Worm (Caenorhabditis elegans) whole organism, late embryonic: Measurements from ENCODE around the gene srlf-36.
"Not testable (repeated sequence)": the region's sequence is repeated elsewhere in the genome, so short reads cannot be mapped to it uniquely, and the experiment has no call there.

ENCODE experiments used
- C38D4.7 ChIP-seq: fragments of 200-800 bp; sonication (Bioruptor generic); optimal IDR thresholded peaks from 2 replicates; lab custom pipeline; 2018; ENCODE audit warnings: mild to moderate bottlenecking, missing genetic modification characterization, moderate library complexity, missing compliant biosample characterization
- Y22D7AL.16 ChIP-seq: sonication (generic microtip); optimal IDR thresholded peaks from 2 replicates; lab custom pipeline; 2016; ENCODE audit warnings: missing genetic modification characterization, missing compliant biosample characterization
- ama-1 ChIP-seq: fragments of 150-350 bp; optimal IDR thresholded peaks from 2 replicates; lab custom pipeline; 2014
- ceh-14 ChIP-seq: sonication (generic microtip); optimal IDR thresholded peaks from 2 replicates; lab custom pipeline; 2016; ENCODE audit warnings: missing genotype, missing genetic modification characterization, missing compliant biosample characterization
- ceh-18 ChIP-seq: sonication (generic microtip); optimal IDR thresholded peaks from 2 replicates; lab custom pipeline; 2016; ENCODE audit warnings: missing genetic modification characterization, missing compliant biosample characterization
- ceh-2 ChIP-seq: sonication (generic microtip); optimal IDR thresholded peaks from 2 replicates; lab custom pipeline; 2016; ENCODE audit warnings: missing genotype, missing genetic modification characterization, missing compliant biosample characterization
- ceh-24 ChIP-seq: sonication (generic microtip); optimal IDR thresholded peaks from 2 replicates; lab custom pipeline; 2016; ENCODE audit warnings: mild to moderate bottlenecking, missing genetic modification characterization, missing compliant biosample characterization
- ceh-30 ChIP-seq: fragments of 150-350 bp; optimal IDR thresholded peaks from 2 replicates; lab custom pipeline; 2014; ENCODE audit warnings: missing biosample characterization, missing genetic modification characterization
- ceh-6 ChIP-seq: fragments of 200-800 bp; sonication (Bioruptor generic); optimal IDR thresholded peaks from 2 replicates; lab custom pipeline; 2018; ENCODE audit warnings: mild to moderate bottlenecking, missing genetic modification characterization, missing compliant biosample characterization
- ceh-9 ChIP-seq: sonication (generic microtip); optimal IDR thresholded peaks from 2 replicates; lab custom pipeline; 2016; ENCODE audit warnings: mild to moderate bottlenecking, missing genetic modification characterization, inconsistent platforms, missing compliant biosample characterization
- che-1 ChIP-seq: sonication (generic microtip); optimal IDR thresholded peaks from 2 replicates; lab custom pipeline; 2016; ENCODE audit warnings: mild to moderate bottlenecking, missing genetic modification characterization, missing compliant biosample characterization
- elt-2 ChIP-seq: sonication (generic microtip); optimal IDR thresholded peaks from 2 replicates; lab custom pipeline; 2016; ENCODE audit warnings: missing genetic modification reagents, missing genetic modification characterization, missing compliant biosample characterization
- elt-4 ChIP-seq: sonication (generic microtip); optimal IDR thresholded peaks from 2 replicates; lab custom pipeline; 2016; ENCODE audit warnings: missing genetic modification characterization, missing compliant biosample characterization
- ets-4 ChIP-seq: sonication (generic microtip); optimal IDR thresholded peaks from 2 replicates; lab custom pipeline; 2016; ENCODE audit warnings: missing genetic modification characterization, missing compliant biosample characterization
- hlh-13 ChIP-seq: fragments of 200-800 bp; sonication (Bioruptor generic); optimal IDR thresholded peaks from 2 replicates; lab custom pipeline; 2018; ENCODE audit warnings: mild to moderate bottlenecking, missing genetic modification characterization, missing compliant biosample characterization
- mec-3 ChIP-seq: sonication (generic microtip); optimal IDR thresholded peaks from 2 replicates; lab custom pipeline; 2016; ENCODE audit warnings: borderline replicate concordance, missing genetic modification characterization, missing compliant biosample characterization
- nfya-1 ChIP-seq: sonication (generic microtip); optimal IDR thresholded peaks from 2 replicates; lab custom pipeline; 2017; ENCODE audit warnings: missing genetic modification characterization, mild to moderate bottlenecking, missing compliant biosample characterization, antibody characterized with exemption, moderate library complexity
- nhr-11 ChIP-seq: fragments of 150-350 bp; optimal IDR thresholded peaks from 2 replicates; lab custom pipeline; 2014; ENCODE audit warnings: missing biosample characterization, missing genetic modification characterization
- pag-3 ChIP-seq: sonication (generic microtip); optimal IDR thresholded peaks from 2 replicates; lab custom pipeline; 2016; ENCODE audit warnings: missing compliant biosample characterization, missing genetic modification characterization, borderline replicate concordance
- pha-2 ChIP-seq: sonication (generic microtip); optimal IDR thresholded peaks from 2 replicates; lab custom pipeline; 2017; ENCODE audit warnings: mild to moderate bottlenecking, missing genetic modification characterization, missing compliant biosample characterization
- pha-4 ChIP-seq: fragments of 150-350 bp; optimal IDR thresholded peaks from 2 replicates; lab custom pipeline; 2018; ENCODE audit warnings: missing biosample characterization, missing genetic modification reagents, missing genetic modification characterization
- pqm-1 ChIP-seq: sonication (generic microtip); optimal IDR thresholded peaks from 2 replicates; lab custom pipeline; 2016; ENCODE audit warnings: missing genetic modification characterization, missing compliant biosample characterization
- pros-1 ChIP-seq: fragments of 150-350 bp; optimal IDR thresholded peaks from 2 replicates; lab custom pipeline; 2014; ENCODE audit warnings: missing biosample characterization, missing genetic modification reagents, missing genetic modification characterization
- rnt-1 ChIP-seq: sonication (generic microtip); optimal IDR thresholded peaks from 2 replicates; lab custom pipeline; 2016; ENCODE audit warnings: missing genetic modification characterization, missing compliant biosample characterization
- sdc-2 ChIP-seq: sonication (generic microtip); optimal IDR thresholded peaks from 2 replicates; lab custom pipeline; 2016; ENCODE audit warnings: missing genotype, missing genetic modification characterization, missing compliant biosample characterization
- sox-2 ChIP-seq: fragments of 200-800 bp; sonication (Bioruptor generic); IDR thresholded peaks from 2 replicates; pipeline ENCODE4 v1.3.6; 2022; ENCODE audit warnings: missing genetic modification reagents, missing genetic modification characterization, missing compliant biosample characterization
- syd-9 ChIP-seq: sonication (generic microtip); optimal IDR thresholded peaks from 2 replicates; lab custom pipeline; 2016; ENCODE audit warnings: mild to moderate bottlenecking, missing genetic modification characterization, moderate library complexity, missing compliant biosample characterization
- tbx-2 ChIP-seq: sonication (generic microtip); optimal IDR thresholded peaks from 2 replicates; lab custom pipeline; 2016; ENCODE audit warnings: missing genetic modification characterization, missing compliant biosample characterization
- tbx-7 ChIP-seq: sonication (generic microtip); optimal IDR thresholded peaks from 2 replicates; lab custom pipeline; 2016; ENCODE audit warnings: missing genotype, missing genetic modification characterization, missing compliant biosample characterization
- ttx-3 ChIP-seq: sonication (generic microtip); optimal IDR thresholded peaks from 2 replicates; lab custom pipeline; 2016; ENCODE audit warnings: missing genetic modification reagents, missing genetic modification characterization, missing compliant biosample characterization
- unc-3 ChIP-seq, 2 experiments: fragments of 200-800 bp in 1 of 2; sonication (Bioruptor generic) in 1 of 2; sonication (generic microtip) in 1 of 2; conservative IDR thresholded peaks in 1 of 2; optimal IDR thresholded peaks in 1 of 2; 2 replicates each; pipeline versions ENCODE4 v1.3.6 to Lab custom; 2016 to 2022; ENCODE audit warnings: missing compliant biosample characterization in 2 of 2, missing genetic modification characterization in 2 of 2, missing genetic modification reagents in 1 of 2
- unc-42 ChIP-seq: sonication (generic microtip); optimal IDR thresholded peaks from 2 replicates; lab custom pipeline; 2016; ENCODE audit warnings: missing genotype, missing genetic modification characterization, missing compliant biosample characterization
- zip-5 ChIP-seq: sonication (generic microtip); optimal IDR thresholded peaks from 2 replicates; lab custom pipeline; 2016; ENCODE audit warnings: missing genetic modification characterization, missing compliant biosample characterization
- ztf-16 ChIP-seq: sonication (generic microtip); optimal IDR thresholded peaks from 2 replicates; lab custom pipeline; 2017; ENCODE audit warnings: missing genetic modification characterization, missing compliant biosample characterization

Gene srlf-36

DNA sequence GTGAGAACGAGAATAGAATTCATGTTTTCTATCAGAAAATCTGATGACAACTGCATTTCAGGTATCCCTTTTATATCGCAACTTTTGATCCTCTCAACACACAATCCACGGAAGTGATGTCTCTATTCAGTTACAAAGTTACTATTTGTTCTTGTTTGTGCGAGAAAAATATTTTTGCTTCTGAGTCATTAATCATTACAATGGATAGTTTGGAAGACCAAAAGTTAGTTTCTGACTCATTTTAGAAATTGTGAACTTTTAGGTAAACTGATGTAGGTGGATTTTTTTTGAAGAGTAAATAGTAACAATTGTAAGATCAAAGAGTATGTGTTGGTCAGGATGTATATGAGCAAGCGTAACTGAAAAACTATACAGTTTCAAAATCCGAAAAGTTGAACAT is at the start of gene srlf-36:
Gene srlf-36 (minus strand): TSS at position 101 of the 400 bp plus-strand sequence.
- no peak for TF ChIP-seq pag-3 (tag; lab: Kevin White, UChicago)
- TF ChIP-seq ttx-3 (tag; lab: Kevin White, UChicago) = no peak
- no peak for TF ChIP-seq tbx-7 (tag; lab: Kevin White, UChicago)
- no peak for TF ChIP-seq pros-1 (tag; lab: Kevin White, UChicago)
- TF ChIP-seq pqm-1 = no peak
- TF ChIP-seq ceh-24 (tag; lab: Kevin White, UChicago) = no peak
- no peak for TF ChIP-seq ceh-18 (tag; lab: Kevin White, UChicago)
- no peak for TF ChIP-seq pha-2 (tag; lab: Kevin White, UChicago)
- TF ChIP-seq ets-4 (tag; lab: Kevin White, UChicago) = no peak
- TF ChIP-seq che-1 = no peak
- TF ChIP-seq syd-9 = no peak

DNA sequence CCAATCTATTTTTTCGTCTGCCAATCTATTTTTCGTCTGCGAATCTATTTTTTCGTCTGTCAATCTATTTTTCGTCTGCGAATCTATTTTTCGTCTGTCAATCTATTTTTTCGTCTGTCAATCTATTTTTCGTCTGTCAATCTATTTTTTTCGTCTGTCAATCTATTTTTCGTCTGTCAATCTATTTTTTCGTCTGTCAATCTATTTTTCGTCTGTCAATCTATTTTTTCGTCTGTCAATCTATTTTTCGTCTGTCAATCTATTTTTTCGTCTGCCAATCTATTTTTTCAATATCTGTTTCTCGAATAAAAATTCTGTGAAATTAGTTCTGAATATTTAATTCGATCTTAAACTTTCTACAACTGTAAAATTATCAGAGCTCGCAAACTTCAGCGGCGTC is 48.6 kb upstream of the srlf-36 start:
- TF ChIP-seq unc-3 (GFP tag; conservative IDR thresholded peaks at IDR 0.05; lab: Robert Waterston, UW) = 0 out of 2 replicates have a peak, but pooled peaks have one; percentile 49
- TF ChIP-seq unc-3 (tag; optimal IDR thresholded peaks at IDR 0.05; lab: Kevin White, UChicago) = not testable (repeated sequence)

DNA sequence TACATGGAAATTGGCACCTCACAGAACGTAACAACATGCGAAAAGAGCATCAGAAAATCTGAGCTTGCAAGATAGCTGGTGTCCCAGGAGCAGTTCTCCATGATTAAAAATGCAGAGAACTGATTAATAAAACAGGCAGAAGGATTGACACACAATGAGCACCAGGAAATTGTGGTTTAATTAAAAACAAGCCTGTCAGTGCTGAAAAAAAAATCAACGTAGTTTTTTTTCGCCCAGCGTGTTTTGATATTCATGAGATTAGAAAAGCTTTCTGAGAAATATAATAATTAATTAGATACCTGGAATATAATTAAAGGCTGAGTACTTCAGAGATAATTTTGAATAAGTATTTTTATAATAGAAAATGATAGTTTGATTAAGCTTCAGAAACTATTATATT is 48.1 kb upstream of the srlf-36 start, which contains the start of gene srh-246:
Gene srh-246 (minus strand): TSS at position 101 of the 400 bp plus-strand sequence.
- TF ChIP-seq mec-3 (tag; lab: Kevin White, UChicago) (no peak), pros-1 (tag; lab: Kevin White, UChicago) (no peak), elt-2 (tag; lab: Kevin White, UChicago) (no peak), rnt-1 (tag; lab: Kevin White, UChicago) (no peak), ztf-16 (no peak), ama-1 (lab: Kevin White, UChicago) (no peak)

DNA sequence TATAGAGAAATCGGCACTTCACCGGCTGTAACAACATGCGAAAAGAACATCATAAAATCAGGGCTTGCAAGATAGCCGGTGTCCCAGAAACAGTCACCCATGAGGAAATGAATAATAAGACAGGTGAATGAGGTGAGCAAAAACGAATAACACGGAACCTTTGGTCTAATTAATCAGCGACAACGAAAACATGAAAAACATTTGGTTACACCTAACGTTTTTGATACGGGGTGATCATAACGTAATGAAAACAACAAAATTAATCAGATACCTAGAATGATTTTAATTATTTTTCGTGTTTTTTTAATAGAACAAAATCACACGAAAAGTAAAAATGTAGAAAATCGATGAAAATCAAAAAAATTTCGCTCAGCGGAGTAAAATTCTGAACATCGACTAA is 46.3 kb upstream of the srlf-36 start, which contains the start of gene srh-245:
Gene srh-245 (minus strand): TSS at position 101 of the 400 bp plus-strand sequence.
- no peak for TF ChIP-seq mec-3 (tag; lab: Kevin White, UChicago)
- no peak for TF ChIP-seq pros-1 (tag; lab: Kevin White, UChicago)
- TF ChIP-seq ets-4 (tag; lab: Kevin White, UChicago) = no peak
- no peak for TF ChIP-seq sdc-2 (tag; lab: Kevin White, UChicago)
- TF ChIP-seq nhr-11 = no peak
- TF ChIP-seq unc-42 (tag; lab: Kevin White, UChicago) = no peak
- no peak for TF ChIP-seq hlh-13 (GFP tag; lab: Kevin White, UChicago)
- no peak for TF ChIP-seq elt-4 (tag; lab: Kevin White, UChicago)
- TF ChIP-seq Y22D7AL.16 (tag; lab: Kevin White, UChicago) = no peak
- no peak for TF ChIP-seq ceh-2 (tag; lab: Kevin White, UChicago)

DNA sequence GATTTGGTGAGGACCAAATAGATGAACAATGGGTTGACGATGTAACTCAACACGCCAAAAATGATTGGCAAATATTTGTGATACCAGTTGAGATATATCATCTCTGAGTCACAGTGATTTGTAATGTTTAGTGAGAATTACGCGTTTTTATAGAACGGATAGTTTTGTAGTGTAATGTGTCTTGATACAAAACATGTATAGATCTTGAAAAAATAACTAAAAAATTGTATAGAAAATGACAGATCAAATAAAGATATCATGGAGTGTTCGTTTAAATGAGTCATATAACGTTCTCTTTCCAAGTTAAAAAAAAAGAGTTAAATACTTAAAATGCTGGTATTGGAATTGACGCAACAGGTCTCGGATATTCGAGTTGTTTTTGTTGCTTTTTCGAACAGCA is 44.8 kb upstream of the srlf-36 start, which contains the start of gene srj-6:
Gene srj-6 (minus strand): TSS at position 101 of the 400 bp plus-strand sequence.
- no peak for TF ChIP-seq nfya-1 (tag; lab: Kevin White, UChicago)
- TF ChIP-seq ceh-18 (tag; lab: Kevin White, UChicago) = no peak
- TF ChIP-seq sox-2 (GFP tag; lab: Robert Waterston, UW) = no peak
- no peak for TF ChIP-seq ceh-14
- TF ChIP-seq pqm-1 = no peak
- TF ChIP-seq C38D4.7 (GFP tag; lab: Kevin White, UChicago) = no peak
- no peak for TF ChIP-seq tbx-2 (tag; lab: Kevin White, UChicago)
- TF ChIP-seq ceh-6 = no peak
- TF ChIP-seq ets-4 (tag; lab: Kevin White, UChicago) = no peak
- no peak for TF ChIP-seq rnt-1 (tag; lab: Kevin White, UChicago)
- no peak for TF ChIP-seq ceh-30 (tag; lab: Kevin White, UChicago)
- TF ChIP-seq zip-5 (tag; lab: Kevin White, UChicago) = no peak
- no peak for TF ChIP-seq pros-1 (tag; lab: Kevin White, UChicago)
- no peak for TF ChIP-seq pha-4 (tag; lab: Kevin White, UChicago)
- TF ChIP-seq elt-4 (tag; lab: Kevin White, UChicago) = no peak
- no peak for TF ChIP-seq ceh-9 (tag; lab: Kevin White, UChicago)
- no peak for TF ChIP-seq syd-9
